Worm (Caenorhabditis elegans): ENCODE results near the gene scyl-1.

Gene scyl-1

ce11 chrV:13082442-13083126 lies 41.1 kb upstream of the scyl-1 start, which contains the start of gene C34B4.2 (continued):
- no peak for TF ChIP-seq Y75B8A.6 (GFP tag; IDR thresholded peaks at IDR 0.05)
- peak; percentile 90 for TF ChIP-seq hlh-11 (tag; optimal IDR thresholded peaks at IDR 0.05)
- TF ChIP-seq lin-13 (GFP tag; optimal IDR thresholded peaks at IDR 0.05), result no peak
- no peak for TF ChIP-seq set-16 (GFP tag; IDR thresholded peaks at IDR 0.05)
- TF ChIP-seq ceh-32 (tag; optimal IDR thresholded peaks at IDR 0.05; ENCODE audit: poor library complexity), result no peak

ce11 chrV:13081197-13081747 lies 39.8 kb upstream of the scyl-1 start:
- peak; percentile 20 for TF ChIP-seq T20F7.1 (GFP tag; optimal IDR thresholded peaks at IDR 0.05)
- no peak for TF ChIP-seq unc-39 (tag; optimal IDR thresholded peaks at IDR 0.05)
- TF ChIP-seq skn-1 (tag; optimal IDR thresholded peaks at IDR 0.05), result no peak
- no peak for TF ChIP-seq lin-38 (GFP tag; IDR thresholded peaks at IDR 0.05)
- peak; percentile 86 for TF ChIP-seq cey-2 (tag; optimal IDR thresholded peaks at IDR 0.05; ENCODE audit: borderline replicate concordance, insufficient read depth)
- TF ChIP-seq fkh-10 (GFP tag; optimal IDR thresholded peaks at IDR 0.05), result no peak
- TF ChIP-seq ceh-20 (GFP tag; IDR thresholded peaks at IDR 0.05), result no peak; the same call in none of the 2 replicates
- no peak for TF ChIP-seq snpc-4 (tag; optimal IDR thresholded peaks at IDR 0.05)
- no peak for TF ChIP-seq dmd-8 (GFP tag; IDR thresholded peaks at IDR 0.05)
- TF ChIP-seq nhr-102 (tag; optimal IDR thresholded peaks at IDR 0.05), result peak; percentile 36
- no peak for TF ChIP-seq ztf-11 (tag; optimal IDR thresholded peaks at IDR 0.05)
- no peak for TF ChIP-seq spr-1 (tag; optimal IDR thresholded peaks at IDR 0.05)
- no peak for TF ChIP-seq zag-1 (tag; optimal IDR thresholded peaks at IDR 0.05)
- no peak for TF ChIP-seq F10B5.3 (tag; optimal IDR thresholded peaks at IDR 0.05)
- no peak for TF ChIP-seq F49E8.2 (tag; optimal IDR thresholded peaks at IDR 0.05; ENCODE audit: borderline replicate concordance)
- no peak for TF ChIP-seq spr-3 (GFP tag; optimal IDR thresholded peaks at IDR 0.05)
- no peak for TF ChIP-seq mes-2 (tag; optimal IDR thresholded peaks at IDR 0.05; ENCODE audit: poor library complexity, severe bottlenecking)
- TF ChIP-seq egl-27 (tag; optimal IDR thresholded peaks at IDR 0.05), result no peak
- no peak for TF ChIP-seq php-3 (GFP tag; IDR thresholded peaks at IDR 0.05)
- no peak for TF ChIP-seq lim-7 (GFP tag; IDR thresholded peaks at IDR 0.05)
- no peak for TF ChIP-seq D1046.2 (GFP tag; IDR thresholded peaks at IDR 0.05)
- TF ChIP-seq nhr-42 (GFP tag; IDR thresholded peaks at IDR 0.05), result no peak
- TF ChIP-seq egl-43 (GFP tag; IDR thresholded peaks at IDR 0.05), result no peak
- TF ChIP-seq lin-15B (tag; optimal IDR thresholded peaks at IDR 0.05), result no peak
- peak; percentile 41 for TF ChIP-seq nhr-11 (tag; optimal IDR thresholded peaks at IDR 0.05)
- TF ChIP-seq Y105C5A.15 (GFP tag; IDR thresholded peaks at IDR 0.05), result no peak
- TF ChIP-seq hmg-1.1 (GFP tag; IDR thresholded peaks at IDR 0.05), result no peak
- TF ChIP-seq F37D6.2 (tag; optimal IDR thresholded peaks at IDR 0.05), result no peak
- TF ChIP-seq ceh-82 (tag; optimal IDR thresholded peaks at IDR 0.05), result no peak
- TF ChIP-seq ztf-7 (tag; optimal IDR thresholded peaks at IDR 0.05), result no peak
- no peak for TF ChIP-seq zip-11 (GFP tag; IDR thresholded peaks at IDR 0.05)
- no peak for TF ChIP-seq aly-2 (tag; optimal IDR thresholded peaks at IDR 0.05)
- TF ChIP-seq jun-1 (tag; optimal IDR thresholded peaks at IDR 0.05), result no peak
- peak; percentile 90 for TF ChIP-seq nhr-48 (tag; optimal IDR thresholded peaks at IDR 0.05)
- peak; percentile 91 for TF ChIP-seq aha-1 (tag)
- no peak for TF ChIP-seq ceh-32 (tag; optimal IDR thresholded peaks at IDR 0.05; ENCODE audit: poor library complexity)
- TF ChIP-seq nhr-76 (tag; optimal IDR thresholded peaks at IDR 0.05), result peak; percentile 60
- no peak for TF ChIP-seq snpc-1.2 (GFP tag; IDR thresholded peaks at IDR 0.05)
- TF ChIP-seq ZK337.2 (GFP tag; IDR thresholded peaks at IDR 0.05), result no peak
- no peak for TF ChIP-seq ZK546.5 (tag; optimal IDR thresholded peaks at IDR 0.05)
- TF ChIP-seq duxl-1 (tag; optimal IDR thresholded peaks at IDR 0.05; ENCODE audit: poor library complexity), result no peak
- TF ChIP-seq vab-7 (GFP tag; IDR thresholded peaks at IDR 0.05), result no peak
- no peak for TF ChIP-seq ces-1 (GFP tag; optimal IDR thresholded peaks at IDR 0.05)
- TF ChIP-seq lin-29 (GFP tag; IDR thresholded peaks at IDR 0.05), result no peak
- peak; percentile 57 for TF ChIP-seq nhr-6 (tag; optimal IDR thresholded peaks at IDR 0.05)

Measured in whole organism, L4 larva.